Comparison of ENCODE assay signal across 1 fruit fly cellular context in the genomic region with DNA sequence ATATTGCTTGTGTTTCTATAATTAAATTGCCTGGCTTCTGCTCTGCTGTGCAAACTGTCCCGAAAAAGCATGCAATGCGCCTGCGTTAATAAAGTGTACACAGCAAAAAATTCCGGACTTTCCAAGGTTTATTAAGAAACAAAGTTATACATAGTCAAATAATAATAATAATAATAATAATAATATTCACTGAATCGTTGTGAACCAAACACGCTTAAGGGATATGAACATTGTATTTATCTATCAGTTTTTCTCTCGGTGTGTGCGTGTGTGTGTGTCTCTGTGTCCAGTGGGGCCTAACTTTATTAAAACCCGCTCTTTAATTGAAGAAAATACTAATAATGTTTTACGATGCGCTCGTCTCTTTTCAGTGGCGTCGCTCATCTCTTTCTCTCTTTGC.
TF ChIP-seq lines count a peak whose summit lies in the region.

No protein-coding gene starts in this region.

TF ChIP-seq in whole organism, embryonic, 481 proteins besides CTCF, POLR2A, EP300 and RAD21 (continued from another document):
- TF ChIP-seq NK7.1 (GFP tag; optimal IDR thresholded peaks at IDR 0.05; lab: Kevin White, UChicago) (no peak), Hmr (GFP tag; optimal IDR thresholded peaks at IDR 0.05; lab: Kevin White, UChicago) (peak; percentile 57), stwl (tag; optimal IDR thresholded peaks at IDR 0.05; lab: Kevin White, UChicago) (no peak), CG2202 (tag; optimal IDR thresholded peaks at IDR 0.05; lab: Kevin White, UChicago) (no peak), CG17359 (tag; optimal IDR thresholded peaks at IDR 0.05; lab: Kevin White, UChicago) (peak; percentile 38), ap (GFP tag; IDR thresholded peaks at IDR 0.05; lab: Robert Waterston, UW) (no peak), fd96Cb (tag; optimal IDR thresholded peaks at IDR 0.05; lab: Kevin White, UChicago) (peak; percentile 15), CG8478 (optimal IDR thresholded peaks at IDR 0.05; lab: Kevin White, UChicago) (no peak), Ssrp (tag; optimal IDR thresholded peaks at IDR 0.05; lab: Kevin White, UChicago) (peak; percentile 40), pnt (GFP tag; optimal IDR thresholded peaks at IDR 0.05; lab: Kevin White, UChicago) (no peak), CG13287 (GFP tag; IDR thresholded peaks at IDR 0.05; lab: Robert Waterston, UW; ENCODE audit: partially characterized antibody) (no peak), CG30403 (GFP tag; optimal IDR thresholded peaks at IDR 0.05; lab: Kevin White, UChicago) (peak; percentile 22), CG3407 (GFP tag; optimal IDR thresholded peaks at IDR 0.05; lab: Kevin White, UChicago) (no peak), hth (optimal IDR thresholded peaks at IDR 0.05; lab: Kevin White, UChicago) (no peak), CG18262 (tag; optimal IDR thresholded peaks at IDR 0.05; lab: Kevin White, UChicago) (peak; percentile 33), CG13296 (GFP tag; optimal IDR thresholded peaks at IDR 0.05; lab: Kevin White, UChicago) (no peak), CG6175 (GFP tag; IDR thresholded peaks at IDR 0.05; lab: Robert Waterston, UW) (no peak), Fer3 (tag; optimal IDR thresholded peaks at IDR 0.05; lab: Kevin White, UChicago) (peak; percentile 14), Asciz (GFP tag; optimal IDR thresholded peaks at IDR 0.05; lab: Kevin White, UChicago) (no peak), BEAF-32 (GFP tag; optimal IDR thresholded peaks at IDR 0.05; lab: Kevin White, UChicago) (no peak), Hand (GFP tag; optimal IDR thresholded peaks at IDR 0.05; lab: Kevin White, UChicago) (peak; percentile 31), trh (GFP tag; optimal IDR thresholded peaks at IDR 0.05; lab: Kevin White, UChicago) (no peak), slbo (GFP tag; IDR thresholded peaks at IDR 0.05; lab: Robert Waterston, UW) (peak; percentile 49), lilli (GFP tag; optimal IDR thresholded peaks at IDR 0.05; lab: Kevin White, UChicago) (peak; percentile 19), Vsx1 (GFP tag; optimal IDR thresholded peaks at IDR 0.05; lab: Kevin White, UChicago) (no peak), ac (GFP tag; optimal IDR thresholded peaks at IDR 0.05; lab: Kevin White, UChicago) (no peak), Poxn (GFP tag; IDR thresholded peaks at IDR 0.05; lab: Robert Waterston, UW) (no peak), CG9817 (tag; optimal IDR thresholded peaks at IDR 0.05; lab: Kevin White, UChicago) (peak; percentile 20), slp2 (GFP tag; optimal IDR thresholded peaks at IDR 0.05; lab: Kevin White, UChicago) (no peak), CG18599 (GFP tag; optimal IDR thresholded peaks at IDR 0.05; lab: Kevin White, UChicago) (peak; percentile 77), CG11085 (GFP tag; IDR thresholded peaks at IDR 0.05; lab: Robert Waterston, UW) (0 out of 2 replicates have a peak, but pooled peaks have one; percentile 26), D (optimal IDR thresholded peaks at IDR 0.05; lab: Kevin White, UChicago) (no peak), D (GFP tag; optimal IDR thresholded peaks at IDR 0.05; lab: Kevin White, UChicago) (no peak), Lpt (GFP tag; optimal IDR thresholded peaks at IDR 0.05; lab: Kevin White, UChicago) (no peak), sob (GFP tag; IDR thresholded peaks at IDR 0.05; lab: Robert Waterston, UW) (peak; percentile 34; the same call in 1 of the 2 replicates), schlank (tag; optimal IDR thresholded peaks at IDR 0.05; lab: Kevin White, UChicago) (no peak), CG32767 (GFP tag; IDR thresholded peaks at IDR 0.05; lab: Robert Waterston, UW) (no peak), Hr51 (GFP tag; optimal IDR thresholded peaks at IDR 0.05; lab: Kevin White, UChicago) (peak in 1 of 2 experiments; percentile 37), CG15073 (GFP tag; optimal IDR thresholded peaks at IDR 0.05; lab: Kevin White, UChicago) (no peak), Adf1 (GFP tag; IDR thresholded peaks at IDR 0.05; lab: Robert Waterston, UW) (no peak; the same call in 1 of the 2 replicates), ash1 (GFP tag; optimal IDR thresholded peaks at IDR 0.05; lab: Kevin White, UChicago) (no peak), unpg (GFP tag; optimal IDR thresholded peaks at IDR 0.05; lab: Kevin White, UChicago) (peak; percentile 39), Tbp (GFP tag; optimal IDR thresholded peaks at IDR 0.05; lab: Kevin White, UChicago) (no peak), Rfx (GFP tag; IDR thresholded peaks at IDR 0.05; lab: Robert Waterston, UW) (peak; percentile 54), CG34224 (GFP tag; IDR thresholded peaks at IDR 0.05; lab: Robert Waterston, UW; ENCODE audit: partially characterized antibody) (no peak), Chrac-16 (GFP tag; optimal IDR thresholded peaks at IDR 0.05; lab: Kevin White, UChicago) (no peak), sna (GFP tag; IDR thresholded peaks at IDR 0.05; lab: Robert Waterston, UW; ENCODE audit: partially characterized antibody) (no peak), CG2712 (tag; optimal IDR thresholded peaks at IDR 0.05; lab: Kevin White, UChicago) (peak; percentile 52), amos (GFP tag; IDR thresholded peaks at IDR 0.05; lab: Robert Waterston, UW; ENCODE audit: partially characterized antibody) (no peak)
